Worm (Caenorhabditis elegans) whole organism, mixed stage, embryonic: ENCODE data around the gene Y47D3A.32.
A peak's percentile ranks its signal among the peaks of the same experiment; 100 is the strongest.

Experiments
- bed-3 ChIP-seq: fragments of 200-800 bp; sonication (Bioruptor generic); optimal IDR thresholded peaks from 3 replicates; lab custom pipeline; 2018; ENCODE audit warnings: mild to moderate bottlenecking, missing genetic modification characterization, moderate library complexity, missing compliant biosample characterization
- blmp-1 ChIP-seq: fragments of 150-350 bp; optimal IDR thresholded peaks from 2 replicates; lab custom pipeline; 2014; ENCODE audit warnings: missing biosample characterization, missing genetic modification characterization
- ceh-39 ChIP-seq: fragments of 150-350 bp; optimal IDR thresholded peaks from 2 replicates; lab custom pipeline; 2014; ENCODE audit warnings: missing biosample characterization, missing genetic modification characterization
- ceh-43 ChIP-seq: fragments of 200-800 bp; sonication (Bioruptor generic); optimal IDR thresholded peaks from 2 replicates; lab custom pipeline; 2018; ENCODE audit warnings: mild to moderate bottlenecking, missing genetic modification characterization, moderate library complexity, missing compliant biosample characterization
- elt-1 ChIP-seq: sonication (generic microtip); optimal IDR thresholded peaks from 2 replicates; lab custom pipeline; 2017; ENCODE audit warnings: missing genetic modification characterization, mild to moderate bottlenecking, missing compliant biosample characterization, antibody characterized with exemption, moderate library complexity, borderline replicate concordance; ENCODE audit not compliant: insufficient read depth
- elt-3 ChIP-seq: fragments of 150-350 bp; optimal IDR thresholded peaks from 2 replicates; lab custom pipeline; 2014; ENCODE audit warnings: missing biosample characterization, missing genetic modification characterization
- ham-2 ChIP-seq: fragments of 200-800 bp; sonication (Bioruptor generic); optimal IDR thresholded peaks from 2 replicates; lab custom pipeline; 2018; ENCODE audit warnings: mild to moderate bottlenecking, missing genetic modification characterization, missing compliant biosample characterization
- hlh-1 ChIP-seq: fragments of 150-350 bp; optimal IDR thresholded peaks from 2 replicates; lab custom pipeline; 2014; ENCODE audit warnings: missing biosample characterization, missing genetic modification reagents, missing genetic modification characterization
- lin-13 ChIP-seq: fragments of 150-350 bp; optimal IDR thresholded peaks from 2 replicates; lab custom pipeline; 2014; ENCODE audit warnings: missing biosample characterization, missing genetic modification characterization
- lin-32 ChIP-seq: fragments of 200-800 bp; sonication (Bioruptor generic); optimal IDR thresholded peaks from 2 replicates; lab custom pipeline; 2018; ENCODE audit warnings: mild to moderate bottlenecking, missing genetic modification characterization, missing compliant biosample characterization
- mab-5 ChIP-seq: fragments of 150-350 bp; optimal IDR thresholded peaks from 2 replicates; lab custom pipeline; 2014; ENCODE audit warnings: missing biosample characterization, missing genetic modification characterization
- mep-1 ChIP-seq: fragments of 150-350 bp; optimal IDR thresholded peaks from 2 replicates; lab custom pipeline; 2017; ENCODE audit warnings: missing biosample characterization, missing genetic modification reagents, missing genetic modification characterization, inconsistent platforms
- mls-2 ChIP-seq: sonication (generic microtip); optimal IDR thresholded peaks from 2 replicates; lab custom pipeline; 2016; ENCODE audit warnings: mild to moderate bottlenecking, missing genetic modification characterization, moderate library complexity, missing compliant biosample characterization
- nhr-12 ChIP-seq: fragments of 150-350 bp; optimal IDR thresholded peaks from 2 replicates; lab custom pipeline; 2014; ENCODE audit warnings: missing biosample characterization, missing genetic modification characterization
- nhr-2 ChIP-seq: fragments of 150-350 bp; optimal IDR thresholded peaks from 2 replicates; lab custom pipeline; 2014; ENCODE audit warnings: missing biosample characterization, missing genetic modification characterization
- nhr-237 ChIP-seq: fragments of 150-350 bp; optimal IDR thresholded peaks from 2 replicates; lab custom pipeline; 2014; ENCODE audit warnings: missing biosample characterization, missing genetic modification characterization
- nhr-28 ChIP-seq: fragments of 150-350 bp; optimal IDR thresholded peaks from 2 replicates; lab custom pipeline; 2014; ENCODE audit warnings: missing biosample characterization, missing genetic modification characterization
- nhr-76 ChIP-seq: sonication (generic microtip); optimal IDR thresholded peaks from 2 replicates; lab custom pipeline; 2017; ENCODE audit warnings: missing biosample characterization, missing genetic modification characterization
- pha-4 ChIP-seq: fragments of 150-350 bp; optimal IDR thresholded peaks from 2 replicates; lab custom pipeline; 2018; ENCODE audit warnings: missing biosample characterization, missing genetic modification reagents, missing genetic modification characterization
- sem-2 ChIP-seq: fragments of 200-800 bp; sonication (Bioruptor generic); optimal IDR thresholded peaks from 2 replicates; lab custom pipeline; 2018; ENCODE audit warnings: mild to moderate bottlenecking, missing genetic modification characterization, missing compliant biosample characterization
- snpc-4 ChIP-seq: fragments of 150-350 bp; optimal IDR thresholded peaks from 2 replicates; lab custom pipeline; 2014; ENCODE audit warnings: missing biosample characterization, missing genetic modification characterization
- sptf-1 ChIP-seq: sonication (generic microtip); optimal IDR thresholded peaks from 2 replicates; lab custom pipeline; 2017; ENCODE audit warnings: mild to moderate bottlenecking, missing genetic modification characterization, moderate library complexity, missing compliant biosample characterization
- unc-120 ChIP-seq: sonication (generic microtip); optimal IDR thresholded peaks from 2 replicates; lab custom pipeline; 2017; ENCODE audit warnings: missing genetic modification characterization, missing compliant biosample characterization; ENCODE audit not compliant: poor library complexity, severe bottlenecking
- unc-39 ChIP-seq: fragments of 150-350 bp; optimal IDR thresholded peaks from 2 replicates; lab custom pipeline; 2014; ENCODE audit warnings: missing biosample characterization, missing genetic modification characterization
- zip-8 ChIP-seq: fragments of 150-350 bp; optimal IDR thresholded peaks from 2 replicates; lab custom pipeline; 2014; ENCODE audit warnings: missing biosample characterization, missing genetic modification characterization
- ztf-11 ChIP-seq: fragments of 150-350 bp; optimal IDR thresholded peaks from 2 replicates; lab custom pipeline; 2014; ENCODE audit warnings: missing biosample characterization, missing genetic modification characterization

Y47D3A.32 gene

ce11 chrIII:11251718-11252441, at the start of gene Y47D3A.32:
TSS of gene Y47D3A.32 (plus strand) at chrIII:11252391.
- TF ChIP-seq nhr-76 (tag; lab: Kevin White, UChicago) (no peak), snpc-4 (tag; lab: Kevin White, UChicago) (no peak), nhr-2 (tag; lab: Kevin White, UChicago) (no peak), ceh-43 (no peak), ztf-11 (tag; lab: Kevin White, UChicago) (no peak), pha-4 (no peak), mab-5 (no peak), nhr-28 (tag; lab: Kevin White, UChicago) (no peak), lin-32 (GFP tag; lab: Kevin White, UChicago) (no peak), hlh-1 (no peak)

ce11 chrIII:11202992-11203391, 49.2 kb upstream of the Y47D3A.32 start:
- no peak for TF ChIP-seq elt-1 (tag; lab: Kevin White, UChicago)
- no peak for TF ChIP-seq nhr-237 (tag; lab: Kevin White, UChicago)
- peak; percentile 46 for TF ChIP-seq sptf-1 (tag; lab: Kevin White, UChicago)
- no peak for TF ChIP-seq snpc-4 (tag; lab: Kevin White, UChicago)

ce11 chrIII:11206875-11207274, 45.3 kb upstream of the Y47D3A.32 start:
- TF ChIP-seq snpc-4 (tag; lab: Kevin White, UChicago) = no peak
- no peak for TF ChIP-seq nhr-2 (tag; lab: Kevin White, UChicago)
- TF ChIP-seq hlh-1 = no peak
- no peak for TF ChIP-seq nhr-237 (tag; lab: Kevin White, UChicago)
- no peak for TF ChIP-seq elt-1 (tag; lab: Kevin White, UChicago)
- no peak for TF ChIP-seq unc-39 (tag; lab: Kevin White, UChicago)
- no peak for TF ChIP-seq unc-120 (tag; lab: Kevin White, UChicago)
- TF ChIP-seq mls-2 (tag; lab: Kevin White, UChicago) = no peak
- TF ChIP-seq nhr-12 (tag; lab: Kevin White, UChicago) = no peak
- no peak for TF ChIP-seq nhr-76 (tag; lab: Kevin White, UChicago)
- no peak for TF ChIP-seq nhr-28 (tag; lab: Kevin White, UChicago)
- TF ChIP-seq elt-3 (tag; lab: Kevin White, UChicago) = no peak
- TF ChIP-seq bed-3 (GFP tag; lab: Kevin White, UChicago) = no peak
- TF ChIP-seq sem-2 (GFP tag; lab: Kevin White, UChicago) = no peak
- TF ChIP-seq, all 35 proteins: peak for 0

- TF ChIP-seq ham-2 (GFP tag; lab: Kevin White, UChicago) (peak; percentile 8), nhr-28 (tag; lab: Kevin White, UChicago) (no peak), zip-8 (no peak)
- TF ChIP-seq, all 35 proteins: peak for 1
Measured at ce11 chrIII:11207825-11208224, 44.4 kb upstream of the Y47D3A.32 start.

DNA sequence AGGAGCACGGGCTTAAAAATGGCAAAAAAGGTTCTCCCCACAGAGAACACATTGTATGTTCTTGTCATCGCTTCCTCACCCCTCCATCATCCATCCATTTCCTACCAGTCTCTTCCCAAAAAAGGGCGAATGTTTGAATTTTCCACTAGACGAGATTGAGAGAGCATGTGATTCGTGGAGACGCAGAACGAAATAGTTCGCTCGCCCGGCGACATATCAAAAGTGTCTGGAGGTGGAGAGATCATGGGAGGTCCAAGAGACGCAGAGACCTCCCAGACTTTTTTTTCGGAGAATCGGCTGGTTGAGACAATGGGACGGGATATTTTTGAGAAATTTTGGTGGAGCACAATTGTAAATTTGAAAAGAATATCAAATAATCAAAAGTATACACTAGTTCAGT, 43.8 kb upstream of the Y47D3A.32 start:
- TF ChIP-seq zip-8 = no peak
- no peak for TF ChIP-seq ham-2 (GFP tag; lab: Kevin White, UChicago)
- no peak for TF ChIP-seq mab-5
- no peak for TF ChIP-seq nhr-237 (tag; lab: Kevin White, UChicago)
- no peak for TF ChIP-seq lin-13 (tag; lab: Kevin White, UChicago)
- no peak for TF ChIP-seq unc-120 (tag; lab: Kevin White, UChicago)
- no peak for TF ChIP-seq sptf-1 (tag; lab: Kevin White, UChicago)
- TF ChIP-seq ceh-43 = no peak
- no peak for TF ChIP-seq mep-1
- TF ChIP-seq lin-32 (GFP tag; lab: Kevin White, UChicago) = no peak
- no peak for TF ChIP-seq blmp-1 (tag; lab: Kevin White, UChicago)
- no peak for TF ChIP-seq snpc-4 (tag; lab: Kevin White, UChicago)
- TF ChIP-seq elt-3 (tag; lab: Kevin White, UChicago) = no peak
- no peak for TF ChIP-seq mls-2 (tag; lab: Kevin White, UChicago)
- no peak for TF ChIP-seq ceh-39
- TF ChIP-seq nhr-2 (tag; lab: Kevin White, UChicago) = no peak
- no peak for TF ChIP-seq nhr-28 (tag; lab: Kevin White, UChicago)
- TF ChIP-seq, all 35 proteins: peak for 0
